Worm (Caenorhabditis elegans) whole organism, L2 larva: ENCODE measurements around the gene sri-4.

Experiments used
- C34F6.9 ChIP-seq: fragments of 150-350 bp; optimal IDR thresholded peaks from 2 replicates; lab custom pipeline; 2014; ENCODE audit warnings: missing biosample characterization, missing genetic modification characterization
- R02D3.7 ChIP-seq: fragments of 150-350 bp; optimal IDR thresholded peaks from 2 replicates; lab custom pipeline; 2014; ENCODE audit warnings: missing biosample characterization, missing genetic modification characterization
- Y55F3AM.14 ChIP-seq: fragments of 200-800 bp; sonication (Bioruptor generic); optimal IDR thresholded peaks from 2 replicates; lab custom pipeline; 2018; ENCODE audit warnings: mild to moderate bottlenecking, missing genetic modification characterization, missing compliant biosample characterization
- alr-1 ChIP-seq: fragments of 150-350 bp; optimal IDR thresholded peaks from 2 replicates; lab custom pipeline; 2014; ENCODE audit warnings: missing biosample characterization, missing genetic modification characterization
- aly-2 ChIP-seq: fragments of 150-350 bp; optimal IDR thresholded peaks from 2 replicates; lab custom pipeline; 2014; ENCODE audit warnings: missing biosample characterization, missing genetic modification characterization
- ama-1 ChIP-seq: fragments of 150-350 bp; optimal IDR thresholded peaks from 2 replicates; lab custom pipeline; 2018; ENCODE audit warnings: inconsistent platforms
- blmp-1 ChIP-seq: sonication (generic microtip); optimal IDR thresholded peaks from 2 replicates; lab custom pipeline; 2017; ENCODE audit warnings: missing genetic modification characterization, mild to moderate bottlenecking, missing compliant biosample characterization, antibody characterized with exemption, moderate library complexity; ENCODE audit not compliant: insufficient read depth
- ceh-82 ChIP-seq: fragments of 150-350 bp; optimal IDR thresholded peaks from 2 replicates; lab custom pipeline; 2014; ENCODE audit warnings: missing biosample characterization, missing genetic modification characterization
- crh-2 ChIP-seq: sonication (generic microtip); optimal IDR thresholded peaks from 2 replicates; lab custom pipeline; 2017; ENCODE audit warnings: missing biosample characterization, missing genetic modification characterization
- dmd-4 ChIP-seq: sonication (generic microtip); optimal IDR thresholded peaks from 2 replicates; lab custom pipeline; 2017; ENCODE audit warnings: missing biosample characterization, missing genetic modification characterization
- elt-1 ChIP-seq: fragments of 150-350 bp; optimal IDR thresholded peaks from 2 replicates; lab custom pipeline; 2014; ENCODE audit warnings: missing biosample characterization, missing genetic modification characterization
- elt-3 ChIP-seq: sonication (generic microtip); optimal IDR thresholded peaks from 2 replicates; lab custom pipeline; 2017; ENCODE audit warnings: missing biosample characterization, missing genetic modification characterization
- fos-1 ChIP-seq: fragments of 150-350 bp; optimal IDR thresholded peaks from 2 replicates; lab custom pipeline; 2014; ENCODE audit warnings: missing biosample characterization, missing genetic modification characterization
- lin-11 ChIP-seq: fragments of 150-350 bp; sonication (generic microtip); optimal IDR thresholded peaks from 2 replicates; lab custom pipeline; 2014; ENCODE audit warnings: missing biosample characterization, missing genetic modification characterization, inconsistent platforms, mixed read lengths
- lin-13 ChIP-seq: fragments of 150-350 bp; optimal IDR thresholded peaks from 2 replicates; lab custom pipeline; 2014; ENCODE audit warnings: missing biosample characterization, missing genetic modification reagents, missing genetic modification characterization
- lin-39 ChIP-seq: fragments of 150-350 bp; optimal IDR thresholded peaks from 2 replicates; lab custom pipeline; 2014; ENCODE audit warnings: missing biosample characterization, missing genetic modification reagents, missing genetic modification characterization
- lsy-2 ChIP-seq, 2 experiments: fragments of 150-350 bp in 1 of 2; sonication (generic microtip) in 1 of 2; optimal IDR thresholded peaks; 2 replicates each; lab custom pipeline; 2014 to 2017; ENCODE audit warnings: missing biosample characterization in 2 of 2, missing genetic modification characterization in 2 of 2
- mab-5 ChIP-seq: fragments of 150-350 bp; optimal IDR thresholded peaks from 2 replicates; lab custom pipeline; 2014; ENCODE audit warnings: missing biosample characterization, missing genetic modification characterization
- mbf-1 ChIP-seq: sonication (generic microtip); optimal IDR thresholded peaks from 2 replicates; lab custom pipeline; 2017; ENCODE audit warnings: missing biosample characterization, missing genetic modification characterization
- mdl-1 ChIP-seq, 2 experiments: fragments of 150-350 bp in 1 of 2; sonication (generic microtip) in 1 of 2; optimal IDR thresholded peaks; 2 replicates each; lab custom pipeline; 2017; ENCODE audit warnings: missing biosample characterization in 2 of 2, missing genetic modification characterization in 2 of 2
- nhr-10 ChIP-seq: sonication (generic microtip); optimal IDR thresholded peaks from 2 replicates; lab custom pipeline; 2017; ENCODE audit warnings: missing biosample characterization, missing genetic modification characterization
- nhr-11 ChIP-seq: fragments of 150-350 bp; optimal IDR thresholded peaks from 2 replicates; lab custom pipeline; 2014; ENCODE audit warnings: missing biosample characterization, missing genetic modification characterization
- nhr-12 ChIP-seq: fragments of 150-350 bp; optimal IDR thresholded peaks from 2 replicates; lab custom pipeline; 2014; ENCODE audit warnings: missing biosample characterization, missing genetic modification characterization
- nhr-129 ChIP-seq: fragments of 150-350 bp; optimal IDR thresholded peaks from 2 replicates; lab custom pipeline; 2014; ENCODE audit warnings: missing biosample characterization, missing genetic modification characterization
- nhr-21 ChIP-seq: fragments of 150-350 bp; optimal IDR thresholded peaks from 2 replicates; lab custom pipeline; 2014; ENCODE audit warnings: missing biosample characterization, missing genetic modification characterization
- nhr-23 ChIP-seq: fragments of 150-350 bp; optimal IDR thresholded peaks from 2 replicates; lab custom pipeline; 2014; ENCODE audit warnings: missing biosample characterization, missing genetic modification reagents, missing genetic modification characterization
- nhr-237 ChIP-seq: fragments of 150-350 bp; optimal IDR thresholded peaks from 2 replicates; lab custom pipeline; 2014; ENCODE audit warnings: missing biosample characterization, missing genetic modification characterization
- nhr-25 ChIP-seq: fragments of 150-350 bp; sonication (generic microtip); optimal IDR thresholded peaks from 3 replicates; lab custom pipeline; 2014; ENCODE audit warnings: missing biosample characterization, missing genetic modification characterization
- nhr-6 ChIP-seq: fragments of 150-350 bp; optimal IDR thresholded peaks from 2 replicates; lab custom pipeline; 2014; ENCODE audit warnings: missing biosample characterization, missing genetic modification characterization
- nhr-77 ChIP-seq: fragments of 150-350 bp; optimal IDR thresholded peaks from 2 replicates; lab custom pipeline; 2014; ENCODE audit warnings: missing biosample characterization, missing genetic modification characterization
- peb-1 ChIP-seq: fragments of 150-350 bp; optimal IDR thresholded peaks from 2 replicates; lab custom pipeline; 2014; ENCODE audit warnings: missing biosample characterization, missing genetic modification characterization
- sem-4 ChIP-seq: fragments of 150-350 bp; optimal IDR thresholded peaks from 2 replicates; lab custom pipeline; 2014; ENCODE audit warnings: missing biosample characterization, missing genetic modification reagents, missing genetic modification characterization
- sma-3 ChIP-seq: sonication (generic microtip); optimal IDR thresholded peaks from 2 replicates; lab custom pipeline; 2016; ENCODE audit warnings: missing genetic modification reagents, missing genetic modification characterization, missing compliant biosample characterization
- sma-9 ChIP-seq, 2 experiments: fragments of 150-350 bp in 1 of 2; sonication (generic microtip) in 1 of 2; optimal IDR thresholded peaks; 2 replicates each; lab custom pipeline; 2014 to 2016; ENCODE audit warnings: missing genetic modification characterization in 2 of 2, mild to moderate bottlenecking in 1 of 2, missing biosample characterization in 1 of 2, missing compliant biosample characterization in 1 of 2, missing genetic modification reagents in 1 of 2, moderate library complexity in 1 of 2
- snpc-4 ChIP-seq: fragments of 150-350 bp; optimal IDR thresholded peaks from 2 replicates; lab custom pipeline; 2014; ENCODE audit warnings: missing biosample characterization, missing genetic modification characterization
- unc-39 ChIP-seq: fragments of 150-350 bp; optimal IDR thresholded peaks from 2 replicates; lab custom pipeline; 2014; ENCODE audit warnings: missing biosample characterization, missing genetic modification characterization
- unc-55 ChIP-seq: fragments of 150-350 bp; sonication (generic microtip); optimal IDR thresholded peaks from 3 replicates; lab custom pipeline; 2014; ENCODE audit warnings: missing biosample characterization, missing genetic modification reagents, missing genetic modification characterization
- unc-62 ChIP-seq: fragments of 150-350 bp; optimal IDR thresholded peaks from 2 replicates; lab custom pipeline; 2014; ENCODE audit warnings: missing biosample characterization, missing genetic modification reagents, missing genetic modification characterization
- ztf-1 ChIP-seq: fragments of 200-800 bp; sonication (Bioruptor generic); conservative IDR thresholded peaks from 2 replicates; pipeline ENCODE4 v1.3.6; 2022; ENCODE audit warnings: missing genetic modification characterization, missing compliant biosample characterization
- ztf-11 ChIP-seq: sonication (generic microtip); optimal IDR thresholded peaks from 2 replicates; lab custom pipeline; 2017; ENCODE audit warnings: missing biosample characterization, missing genetic modification characterization
- ztf-4 ChIP-seq: fragments of 150-350 bp; optimal IDR thresholded peaks from 2 replicates; lab custom pipeline; 2014; ENCODE audit warnings: missing biosample characterization, missing genetic modification characterization

sri-4 gene

DNA sequence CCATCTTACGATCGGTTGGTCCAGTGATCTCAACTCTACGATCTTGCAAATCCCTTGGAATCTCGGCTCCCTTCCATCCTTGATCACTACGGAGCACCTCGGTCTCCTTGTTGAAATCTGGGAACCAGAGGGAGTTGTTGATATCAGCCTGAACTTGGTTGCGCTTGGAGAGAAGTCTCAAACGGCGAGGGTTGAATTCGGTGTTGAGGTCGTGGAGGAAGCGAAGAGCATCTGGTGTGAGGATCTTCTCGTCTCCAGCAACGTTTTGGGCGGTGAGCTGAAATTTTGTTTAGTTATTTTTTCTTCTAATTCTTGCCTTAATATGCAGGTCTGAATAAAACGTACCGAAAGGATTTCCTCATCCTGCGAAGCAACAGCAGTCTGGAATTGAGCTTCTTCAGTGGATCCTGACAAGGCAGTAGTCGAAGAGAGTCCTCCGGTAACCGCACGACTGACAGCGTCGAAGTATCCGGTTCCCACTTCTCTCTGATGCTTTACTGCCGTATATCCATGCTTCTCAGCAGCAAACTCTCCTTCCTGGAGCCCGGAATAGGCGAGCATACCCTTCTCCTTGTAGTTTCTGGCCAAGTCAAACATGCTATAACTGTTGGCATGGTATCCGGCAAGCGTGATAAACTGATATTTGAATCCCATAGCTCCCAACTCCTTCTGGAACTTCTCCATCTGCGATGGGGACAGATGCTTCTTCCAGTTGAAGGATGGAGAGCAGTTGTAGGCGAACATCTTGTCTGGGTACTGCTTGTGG lies 22.2 kb upstream of the sri-4 start:
- TF ChIP-seq unc-39 (tag; lab: Kevin White, UChicago) (no peak), elt-3 (tag; lab: Kevin White, UChicago) (no peak), sma-9 (GFP tag; optimal IDR thresholded peaks at IDR 0.05; lab: Kevin White, UChicago) (no peak), sma-9 (tag; optimal IDR thresholded peaks at IDR 0.05; lab: Kevin White, UChicago) (no peak), mab-5 (no peak), nhr-129 (tag; lab: Kevin White, UChicago) (no peak), R02D3.7 (tag; lab: Kevin White, UChicago) (no peak), nhr-237 (tag; lab: Kevin White, UChicago) (no peak), unc-55 (no peak), nhr-10 (no peak), ama-1 (peak; percentile 94), ceh-82 (tag; lab: Kevin White, UChicago) (no peak), peb-1 (tag; lab: Kevin White, UChicago) (no peak), mbf-1 (no peak), ztf-4 (tag; lab: Kevin White, UChicago) (no peak), nhr-77 (tag; lab: Kevin White, UChicago) (no peak), nhr-21 (tag; lab: Kevin White, UChicago) (no peak), unc-62 (GFP tag; lab: Kevin White, UChicago) (no peak), lsy-2 (tag; optimal IDR thresholded peaks at IDR 0.05; lab: Kevin White, UChicago) (peak in 1 of 2 experiments; percentile 29), crh-2 (tag; lab: Kevin White, UChicago) (peak; percentile 14), Y55F3AM.14 (peak; percentile 27), alr-1 (tag; lab: Kevin White, UChicago) (no peak), fos-1 (tag; lab: Kevin White, UChicago) (no peak), dmd-4 (no peak), elt-1 (tag; lab: Kevin White, UChicago) (no peak)

DNA sequence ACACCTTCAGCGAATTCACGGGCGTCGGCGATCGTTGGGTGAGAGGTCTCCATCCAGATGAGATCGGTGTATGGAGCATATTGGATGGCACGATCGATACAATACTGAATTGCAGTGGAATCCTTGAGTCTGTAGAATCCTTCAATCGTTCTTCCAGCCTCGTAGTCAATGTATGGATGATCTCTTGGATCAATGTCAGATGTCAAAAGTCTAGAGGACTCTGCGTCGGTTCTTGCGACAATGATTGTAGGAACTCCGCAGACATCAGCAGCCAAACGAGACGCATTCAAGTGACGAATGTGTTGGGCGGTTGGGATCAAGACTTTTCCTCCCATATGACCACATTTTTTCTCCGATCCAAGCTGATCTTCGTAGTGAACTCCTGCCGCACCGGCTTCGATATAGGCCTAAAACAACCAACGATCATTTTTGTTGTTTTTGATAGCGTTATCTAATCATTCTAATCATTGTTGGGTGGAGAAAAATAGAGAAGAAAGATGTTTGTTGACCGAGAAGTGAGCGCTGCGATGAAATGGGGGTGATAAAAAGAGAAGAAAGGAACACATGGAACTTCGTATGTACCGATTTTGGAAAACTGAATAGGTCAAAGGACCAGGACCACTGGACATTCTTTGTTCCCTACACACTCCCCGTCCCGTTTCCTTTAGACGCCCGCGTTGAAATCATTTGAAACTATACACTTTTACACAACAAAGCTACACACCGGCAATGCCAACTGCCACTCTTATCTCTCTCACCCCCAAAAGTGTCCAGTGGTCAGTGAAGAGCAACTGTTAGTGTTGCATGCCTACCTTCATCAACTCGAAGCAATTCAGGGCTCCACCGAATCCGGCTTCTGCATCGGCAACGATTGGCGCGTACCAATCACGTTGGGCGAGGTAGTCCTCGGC lies 21.3 kb upstream of the sri-4 start:
- TF ChIP-seq unc-55 (no peak), sma-3 (GFP tag; lab: Kevin White, UChicago) (no peak), ztf-11 (tag; lab: Kevin White, UChicago) (no peak), lin-11 (tag; lab: Kevin White, UChicago) (peak; percentile 38), mbf-1 (no peak), blmp-1 (tag; lab: Kevin White, UChicago) (no peak), C34F6.9 (tag; lab: Kevin White, UChicago) (no peak), sem-4 (no peak), nhr-237 (tag; lab: Kevin White, UChicago) (no peak), sma-9 (GFP tag; optimal IDR thresholded peaks at IDR 0.05; lab: Kevin White, UChicago) (peak; percentile 20), sma-9 (tag; optimal IDR thresholded peaks at IDR 0.05; lab: Kevin White, UChicago) (no peak), nhr-129 (tag; lab: Kevin White, UChicago) (peak; percentile 19), alr-1 (tag; lab: Kevin White, UChicago) (no peak), mab-5 (no peak), ztf-1 (GFP tag; lab: Robert Waterston, UW) (no peak), fos-1 (tag; lab: Kevin White, UChicago) (peak; percentile 1), R02D3.7 (tag; lab: Kevin White, UChicago) (no peak), peb-1 (tag; lab: Kevin White, UChicago) (no peak), mdl-1 (tag; optimal IDR thresholded peaks at IDR 0.05; lab: Kevin White, UChicago) (no peak), dmd-4 (no peak), nhr-10 (no peak), crh-2 (tag; lab: Kevin White, UChicago) (peak; percentile 24), nhr-6 (tag; lab: Kevin White, UChicago) (peak; percentile 59), nhr-25 (tag; lab: Kevin White, UChicago) (no peak), ama-1 (peak; percentile 76), Y55F3AM.14 (no peak), unc-39 (tag; lab: Kevin White, UChicago) (no peak), unc-62 (GFP tag; lab: Kevin White, UChicago) (no peak), aly-2 (no peak), lin-39 (tag; lab: Kevin White, UChicago) (no peak), ceh-82 (tag; lab: Kevin White, UChicago) (no peak), nhr-77 (tag; lab: Kevin White, UChicago) (no peak), snpc-4 (tag; lab: Kevin White, UChicago) (no peak), elt-1 (tag; lab: Kevin White, UChicago) (no peak), nhr-12 (tag; lab: Kevin White, UChicago) (no peak), nhr-21 (tag; lab: Kevin White, UChicago) (peak; percentile 41), lsy-2 (tag; optimal IDR thresholded peaks at IDR 0.05; lab: Kevin White, UChicago) (peak in 1 of 2 experiments; percentile 23), nhr-11 (tag; lab: Kevin White, UChicago) (no peak), lin-13 (GFP tag; lab: Kevin White, UChicago) (peak; percentile 48), nhr-23 (tag; lab: Kevin White, UChicago) (no peak)
